Fruit fly (Drosophila melanogaster) S2 (cell line): ENCODE data around the gene Ipp.
A peak's percentile ranks its signal among the peaks of the same experiment; 100 is the strongest.

ENCODE experiments used
- CG8478 ChIP-seq: fragments of >200 bp; optimal IDR thresholded peaks from 2 replicates; lab custom pipeline; 2018
- CTCF ChIP-seq, 2 experiments: fragments of >200 bp; optimal IDR thresholded peaks; 2 replicates each; lab custom pipeline; 2018

DNA sequence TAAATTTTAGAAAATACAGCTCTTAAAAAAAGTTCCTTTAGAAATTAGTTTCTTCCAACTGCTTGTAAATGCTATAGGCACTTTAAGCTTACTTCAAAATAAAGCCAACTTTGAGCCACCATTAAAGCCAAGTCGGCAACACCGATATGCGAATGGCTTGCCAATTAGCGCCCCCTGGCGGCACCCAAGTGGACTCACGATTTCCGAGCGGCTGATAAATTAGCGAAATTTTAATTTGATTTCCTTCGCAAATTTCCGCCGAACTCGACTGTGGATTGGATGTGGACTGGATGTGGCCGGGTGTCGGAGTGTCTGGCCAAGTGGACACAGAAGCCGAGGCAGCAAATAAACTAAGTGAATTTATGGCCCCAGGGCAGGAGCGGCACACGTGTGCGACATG is 10.4 kb upstream of the Ipp start, which contains the start of gene CG31517:
- no peak for TF ChIP-seq CG8478 (lab: Kevin White, UChicago)
- peak; percentile 69 to 76 for TF ChIP-seq CTCF (optimal IDR thresholded peaks at IDR 0.05; lab: Kevin White, UChicago)
